Worm (Caenorhabditis elegans) whole organism, young adult: Measurements from ENCODE around the gene K08E4.3.

Source experiments
- ama-1 ChIP-seq, 3 experiments: fragments of 150-350 bp in 1 of 3; sonication (generic microtip) in 2 of 3; optimal IDR thresholded peaks; 2 replicates each; lab custom pipeline; 2014 to 2018; ENCODE audit warnings: missing biosample characterization in 2 of 3, missing genetic modification characterization in 2 of 3, missing genetic modification reagents in 2 of 3
- attf-5 ChIP-seq: fragments of 200-800 bp; sonication (Bioruptor generic); optimal IDR thresholded peaks from 2 replicates; lab custom pipeline; 2018; ENCODE audit warnings: mild to moderate bottlenecking, missing genetic modification characterization, missing compliant biosample characterization
- dpff-1 ChIP-seq: sonication (generic microtip); optimal IDR thresholded peaks from 2 replicates; lab custom pipeline; 2017; ENCODE audit warnings: mild to moderate bottlenecking, missing genetic modification characterization, missing compliant biosample characterization
- nhr-27 ChIP-seq: fragments of 200-800 bp; sonication (Bioruptor generic); optimal IDR thresholded peaks from 2 replicates; lab custom pipeline; 2018; ENCODE audit warnings: mild to moderate bottlenecking, missing genetic modification characterization, moderate library complexity, missing compliant biosample characterization
- pha-4 ChIP-seq: fragments of 150-350 bp; sonication (generic microtip); optimal IDR thresholded peaks from 2 replicates; lab custom pipeline; 2014; ENCODE audit warnings: missing biosample characterization, missing genetic modification reagents, missing genetic modification characterization
- snpc-1.3 ChIP-seq: sonication (generic microtip); optimal IDR thresholded peaks from 2 replicates; lab custom pipeline; 2017; ENCODE audit warnings: missing genetic modification characterization, mild to moderate bottlenecking, missing compliant biosample characterization, antibody characterized with exemption, moderate library complexity, missing genotype, missing genetic modification reagents; ENCODE audit not compliant: insufficient read depth
- ztf-25 ChIP-seq: fragments of 200-800 bp; sonication (Bioruptor generic); IDR thresholded peaks from 2 replicates; pipeline ENCODE4 v1.3.6; 2022; ENCODE audit warnings: missing genetic modification reagents, missing genetic modification characterization, missing compliant biosample characterization

ce11 chrIV:12010859-12011258, 46.7 kb upstream of the K08E4.3 start, which contains the start of the genes ZK617.26 and unc-22:
- no peak for TF ChIP-seq ztf-25 (GFP tag; lab: Robert Waterston, UW)
- TF ChIP-seq nhr-27 (tag; lab: Kevin White, UChicago), result no peak
- TF ChIP-seq pha-4 (tag; lab: Kevin White, UChicago), result no peak
- TF ChIP-seq ama-1 (optimal IDR thresholded peaks at IDR 0.05; lab: Kevin White, UChicago), result no peak
- TF ChIP-seq ama-1 (GFP tag; optimal IDR thresholded peaks at IDR 0.05; lab: Kevin White, UChicago), result no peak
- TF ChIP-seq snpc-1.3 (tag; lab: Kevin White, UChicago), result no peak
- no peak for TF ChIP-seq attf-5 (GFP tag; lab: Kevin White, UChicago)
- no peak for TF ChIP-seq dpff-1 (tag; lab: Kevin White, UChicago)
